Worm (Caenorhabditis elegans): Measurements from ENCODE around the gene sor-1.
A peak's percentile ranks its signal among the peaks of the same experiment; 100 is the strongest.

The sor-1 gene

ce11 chrIII:8370846-8371257, 47.1 kb upstream of the sor-1 start:
- TF ChIP-seq egl-44 (GFP tag; IDR thresholded peaks at IDR 0.05) (no peak), mxl-1 (tag; optimal IDR thresholded peaks at IDR 0.05) (no peak), hrde-1 (tag; optimal IDR thresholded peaks at IDR 0.05; ENCODE audit: borderline replicate concordance) (no peak), hmg-20 (GFP tag; IDR thresholded peaks at IDR 0.05) (no peak), ztf-25 (GFP tag; IDR thresholded peaks at IDR 0.05) (no peak), lin-40 (tag; optimal IDR thresholded peaks at IDR 0.05) (peak; percentile 73), egl-18 (GFP tag; IDR thresholded peaks at IDR 0.05) (no peak), cebp-1 (GFP tag; IDR thresholded peaks at IDR 0.05) (no peak), cebp-1 (tag; optimal IDR thresholded peaks at IDR 0.05) (peak; percentile 68), attf-3 (GFP tag; conservative IDR thresholded peaks at IDR 0.05) (no peak), zim-3 (tag; optimal IDR thresholded peaks at IDR 0.05) (no peak), zfh-2 (GFP tag; conservative IDR thresholded peaks at IDR 0.05) (no peak), xnd-1 (tag; optimal IDR thresholded peaks at IDR 0.05) (no peak), hmg-1.2 (GFP tag; IDR thresholded peaks at IDR 0.05) (peak; percentile 66; the same call in 1 of the 2 replicates), ztf-26 (tag; optimal IDR thresholded peaks at IDR 0.05) (peak; percentile 24), unc-130 (GFP tag; optimal IDR thresholded peaks at IDR 0.05) (no peak), attf-5 (GFP tag; optimal IDR thresholded peaks at IDR 0.05) (peak; percentile 4), bed-2 (GFP tag; IDR thresholded peaks at IDR 0.05) (no peak), F33H1.4 (GFP tag; IDR thresholded peaks at IDR 0.05) (no peak), gei-17 (GFP tag; optimal IDR thresholded peaks at IDR 0.05) (no peak), let-607 (tag; optimal IDR thresholded peaks at IDR 0.05) (peak in 1 of 2 experiments; percentile 2), nhr-80 (tag; optimal IDR thresholded peaks at IDR 0.05) (peak; percentile 61)

ce11 chrIII:8371595-8372305, 46.2 kb upstream of the sor-1 start, which contains the start of gene lmbr-1:
TSS of gene lmbr-1 (plus strand) at chrIII:8372255.
- TF ChIP-seq egl-18 (GFP tag; IDR thresholded peaks at IDR 0.05) (no peak), Y53F4B.3 (GFP tag; IDR thresholded peaks at IDR 0.05) (no peak), repo-1 (tag; optimal IDR thresholded peaks at IDR 0.05) (no peak), ztf-6 (GFP tag; IDR thresholded peaks at IDR 0.05) (no peak), lir-1 (GFP tag; conservative IDR thresholded peaks at IDR 0.05) (no peak), K11D2.4 (GFP tag; IDR thresholded peaks at IDR 0.05) (no peak), bed-1 (GFP tag; IDR thresholded peaks at IDR 0.05) (no peak), snpc-1.1 (tag; optimal IDR thresholded peaks at IDR 0.05; ENCODE audit: insufficient read depth) (no peak), attf-3 (GFP tag; conservative IDR thresholded peaks at IDR 0.05) (no peak), tbp1 (GFP tag; optimal IDR thresholded peaks at IDR 0.05) (no peak), zfh-2 (GFP tag; conservative IDR thresholded peaks at IDR 0.05) (no peak), T26A5.8 (tag; optimal IDR thresholded peaks at IDR 0.05) (no peak), efl-1 (GFP tag; optimal IDR thresholded peaks at IDR 0.05) (no peak), lin-35 (GFP tag; optimal IDR thresholded peaks at IDR 0.05) (no peak), F52B5.7 (tag; optimal IDR thresholded peaks at IDR 0.05) (no peak), mel-28 (tag; optimal IDR thresholded peaks at IDR 0.05; ENCODE audit: borderline replicate concordance) (no peak)

ce11 chrIII:8375000-8375399, 43.0 kb upstream of the sor-1 start, which contains the start of gene met-2:
TSS of gene met-2 (plus strand) at chrIII:8375300.
- no peak for TF ChIP-seq ama-1 (optimal IDR thresholded peaks at IDR 0.05)
- TF ChIP-seq ama-1 (GFP tag; optimal IDR thresholded peaks at IDR 0.05): peak in 1 of 2 experiments; percentile 38
- no peak for TF ChIP-seq C06A6.2 (GFP tag; conservative IDR thresholded peaks at IDR 0.05)
- peak; percentile 16; the same call in 1 of the 2 replicates for TF ChIP-seq hmg-1.2 (GFP tag; IDR thresholded peaks at IDR 0.05)
